Worm (Caenorhabditis elegans): ENCODE measurements around the gene aqp-7.

Gene aqp-7

ce11 chrX:2983996-2984395 is 40.9 kb upstream of the aqp-7 start, which contains the start of gene osm-5:
TSS of gene osm-5 (plus strand) at chrX:2984263.
- no peak for TF ChIP-seq hlh-13 (GFP tag; optimal IDR thresholded peaks at IDR 0.05)
- no peak for TF ChIP-seq tbx-2 (tag; optimal IDR thresholded peaks at IDR 0.05)
- no peak for TF ChIP-seq che-1 (tag; optimal IDR thresholded peaks at IDR 0.05)
- TF ChIP-seq ceh-2 (tag; optimal IDR thresholded peaks at IDR 0.05), result no peak
- no peak for TF ChIP-seq T23F11.4 (GFP tag; optimal IDR thresholded peaks at IDR 0.05)
- no peak for TF ChIP-seq K02D7.2 (tag; optimal IDR thresholded peaks at IDR 0.05)
- TF ChIP-seq mec-3 (tag; optimal IDR thresholded peaks at IDR 0.05; ENCODE audit: borderline replicate concordance), result no peak
- no peak for TF ChIP-seq ceh-14 (tag; optimal IDR thresholded peaks at IDR 0.05)
- no peak for TF ChIP-seq ceh-9 (tag; optimal IDR thresholded peaks at IDR 0.05)
- no peak for TF ChIP-seq ets-4 (tag; optimal IDR thresholded peaks at IDR 0.05)
- no peak for TF ChIP-seq ceh-19 (GFP tag; optimal IDR thresholded peaks at IDR 0.05)
- TF ChIP-seq C38D4.7 (GFP tag; optimal IDR thresholded peaks at IDR 0.05), result no peak
- TF ChIP-seq sox-4 (tag; optimal IDR thresholded peaks at IDR 0.05), result no peak

ce11 chrX:2990145-2990544 is 34.7 kb upstream of the aqp-7 start:
- TF ChIP-seq eyg-1 (tag; optimal IDR thresholded peaks at IDR 0.05) (no peak), pros-1 (tag; optimal IDR thresholded peaks at IDR 0.05) (no peak), elt-4 (tag; optimal IDR thresholded peaks at IDR 0.05) (no peak), ama-1 (optimal IDR thresholded peaks at IDR 0.05) (no peak), ahr-1 (tag; optimal IDR thresholded peaks at IDR 0.05) (no peak), sdc-2 (tag; optimal IDR thresholded peaks at IDR 0.05) (no peak), C08G9.2 (tag; optimal IDR thresholded peaks at IDR 0.05) (no peak), gmeb-2 (tag; optimal IDR thresholded peaks at IDR 0.05) (no peak)

- no peak for TF ChIP-seq ceh-24 (tag; optimal IDR thresholded peaks at IDR 0.05)
- TF ChIP-seq hlh-30 (tag; optimal IDR thresholded peaks at IDR 0.05; ENCODE audit: insufficient read depth), result peak; percentile 14
- TF ChIP-seq rnt-1 (tag; optimal IDR thresholded peaks at IDR 0.05), result no peak
Observed at ce11 chrX:2996318-2996717, 28.5 kb upstream of the aqp-7 start.

ce11 chrX:2996976-2997399 is 27.9 kb upstream of the aqp-7 start:
- TF ChIP-seq Y22D7AL.16 (tag; optimal IDR thresholded peaks at IDR 0.05), result no peak
- peak; percentile 88 for TF ChIP-seq ceh-14 (tag; optimal IDR thresholded peaks at IDR 0.05)
- TF ChIP-seq ceh-31 (tag; optimal IDR thresholded peaks at IDR 0.05), result peak; percentile 95
- peak; percentile 20 for TF ChIP-seq eyg-1 (tag; optimal IDR thresholded peaks at IDR 0.05)
- TF ChIP-seq F13H6.1 (tag; optimal IDR thresholded peaks at IDR 0.05), result peak; percentile 56
- TF ChIP-seq pha-2 (tag; optimal IDR thresholded peaks at IDR 0.05), result peak; percentile 48
- peak; percentile 96 for TF ChIP-seq rnt-1 (tag; optimal IDR thresholded peaks at IDR 0.05)
- no peak for TF ChIP-seq ceh-24 (tag; optimal IDR thresholded peaks at IDR 0.05)
- no peak for TF ChIP-seq mec-3 (tag; optimal IDR thresholded peaks at IDR 0.05; ENCODE audit: borderline replicate concordance)
- TF ChIP-seq nfya-1 (tag; optimal IDR thresholded peaks at IDR 0.05), result peak; percentile 97
- no peak for TF ChIP-seq fax-1 (tag; optimal IDR thresholded peaks at IDR 0.05)
- TF ChIP-seq ceh-19 (GFP tag; optimal IDR thresholded peaks at IDR 0.05), result no peak
- peak; percentile 75 for TF ChIP-seq elt-2 (tag; optimal IDR thresholded peaks at IDR 0.05)
- peak; percentile 27 for TF ChIP-seq ahr-1 (tag; optimal IDR thresholded peaks at IDR 0.05)
- TF ChIP-seq unc-86 (tag; optimal IDR thresholded peaks at IDR 0.05), result peak; percentile 86
- peak; percentile 99 for TF ChIP-seq sdc-2 (tag; optimal IDR thresholded peaks at IDR 0.05)
- no peak for TF ChIP-seq fkh-6 (tag; optimal IDR thresholded peaks at IDR 0.05)
- peak; percentile 79 for TF ChIP-seq pqm-1 (tag; optimal IDR thresholded peaks at IDR 0.05)
- peak; percentile 95 for TF ChIP-seq tbx-2 (tag; optimal IDR thresholded peaks at IDR 0.05)
- TF ChIP-seq lin-11 (tag; optimal IDR thresholded peaks at IDR 0.05), result peak; percentile 28
- peak; percentile 51 for TF ChIP-seq gmeb-2 (tag; optimal IDR thresholded peaks at IDR 0.05)
- no peak for TF ChIP-seq dmd-4 (tag; optimal IDR thresholded peaks at IDR 0.05; ENCODE audit: borderline replicate concordance)
- TF ChIP-seq ceh-6 (GFP tag; optimal IDR thresholded peaks at IDR 0.05), result peak; percentile 10
- TF ChIP-seq ama-1 (optimal IDR thresholded peaks at IDR 0.05), result no peak
- TF ChIP-seq pha-4 (tag; optimal IDR thresholded peaks at IDR 0.05), result no peak
- TF ChIP-seq K02D7.2 (tag; optimal IDR thresholded peaks at IDR 0.05), result no peak
- TF ChIP-seq ceh-2 (tag; optimal IDR thresholded peaks at IDR 0.05), result peak; percentile 58
- peak; percentile 63 for TF ChIP-seq C08G9.2 (tag; optimal IDR thresholded peaks at IDR 0.05)
- no peak for TF ChIP-seq C38D4.7 (GFP tag; optimal IDR thresholded peaks at IDR 0.05)
- peak; percentile 5 for TF ChIP-seq npax-4 (tag; optimal IDR thresholded peaks at IDR 0.05)
- peak; percentile 40 for TF ChIP-seq hlh-15 (tag; optimal IDR thresholded peaks at IDR 0.05)
- TF ChIP-seq nhr-232 (tag; optimal IDR thresholded peaks at IDR 0.05), result peak; percentile 16
- peak; percentile 95 for TF ChIP-seq unc-42 (tag; optimal IDR thresholded peaks at IDR 0.05)
- TF ChIP-seq nhr-11 (tag; optimal IDR thresholded peaks at IDR 0.05), result peak; percentile 94
- TF ChIP-seq pros-1 (tag; optimal IDR thresholded peaks at IDR 0.05), result peak; percentile 89
- no peak for TF ChIP-seq tbx-7 (tag; optimal IDR thresholded peaks at IDR 0.05)
- peak; percentile 51 for TF ChIP-seq ceh-48 (tag; optimal IDR thresholded peaks at IDR 0.05)
- peak; percentile 90 for TF ChIP-seq ref-2 (tag; optimal IDR thresholded peaks at IDR 0.05)

Data from whole organism, late embryonic.